Fruit fly (Drosophila melanogaster): Measurements from ENCODE around the gene Eno.

- TF ChIP-seq h (optimal IDR thresholded peaks at IDR 0.05) (no peak), psq (optimal IDR thresholded peaks at IDR 0.05) (no peak), Myc (optimal IDR thresholded peaks at IDR 0.05) (no peak), insv (optimal IDR thresholded peaks at IDR 0.05) (no peak), Sin3A (optimal IDR thresholded peaks at IDR 0.05) (no peak)
Observed at dm6 chr2L:1728620-1728944, 854 bp downstream of the Eno start, which contains the start of gene Rrp40.
